Fruit fly (Drosophila melanogaster): ENCODE measurements around the gene Gcat.

The Gcat gene

dm6 chr3L:11766563-11766962, 34.1 kb downstream of the Gcat start:
- TF ChIP-seq CG17801 (GFP tag; optimal IDR thresholded peaks at IDR 0.05; ENCODE audit: partially characterized antibody), result no peak

- no peak for TF ChIP-seq CG17801 (GFP tag; optimal IDR thresholded peaks at IDR 0.05; ENCODE audit: partially characterized antibody)
Observed at dm6 chr3L:11765695-11766232, 34.9 kb downstream of the Gcat start, which contains the start of gene loaf. TSS of gene loaf (minus strand) at chr3L:11766182.

DNA sequence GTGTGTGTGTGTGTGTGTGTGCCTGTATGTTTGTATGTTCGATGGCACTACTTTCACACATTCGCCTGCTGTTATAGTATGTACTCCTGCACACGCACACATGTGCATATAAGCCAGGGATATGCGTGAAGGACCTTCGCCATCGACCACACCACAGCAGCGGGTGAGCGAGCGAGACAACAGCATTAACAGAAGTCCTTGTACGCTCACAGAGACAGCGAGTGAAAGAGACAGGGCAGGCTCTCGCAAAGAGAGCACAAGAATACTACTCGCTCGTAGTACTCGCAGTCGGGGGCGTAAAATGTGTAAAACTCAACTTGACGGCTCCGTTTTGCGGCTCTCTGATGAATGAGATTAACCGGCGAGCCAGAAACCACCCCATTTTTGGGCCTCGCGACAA, 35.7 kb downstream of the Gcat start:
- TF ChIP-seq CG17801 (GFP tag; optimal IDR thresholded peaks at IDR 0.05; ENCODE audit: partially characterized antibody), result no peak

DNA sequence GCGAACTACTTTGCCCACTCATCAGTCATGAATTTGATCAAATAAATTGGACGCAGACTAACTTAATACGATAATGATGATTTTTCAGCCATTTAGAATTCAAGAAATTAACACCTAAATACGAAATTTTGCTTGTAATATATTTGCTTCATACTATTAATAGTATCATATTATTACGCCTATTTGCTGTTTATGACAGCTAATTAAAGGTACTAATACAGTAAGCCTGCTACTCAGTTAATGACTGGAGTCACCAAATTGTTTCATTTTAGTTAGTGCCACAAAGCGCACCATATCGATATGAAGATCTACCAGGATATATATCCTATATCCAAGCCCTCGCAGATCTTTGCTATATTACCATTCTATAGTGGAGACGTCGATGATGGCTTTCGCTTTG, 49.7 kb downstream of the Gcat start, which contains the start of gene Gr68a:
Gene Gr68a, plus strand, starts transcription at position 301 of the 400 bp plus-strand sequence.
- TF ChIP-seq CG17801 (GFP tag; optimal IDR thresholded peaks at IDR 0.05; ENCODE audit: partially characterized antibody), result no peak
